Worm (Caenorhabditis elegans) whole organism, L3 larva: ENCODE results near the gene F42A9.7.

Experiments
- ZK546.5 ChIP-seq: sonication (generic microtip); optimal IDR thresholded peaks from 2 replicates; lab custom pipeline; 2017; ENCODE audit warnings: missing biosample characterization, missing genetic modification characterization
- ceh-9 ChIP-seq: sonication (generic microtip); optimal IDR thresholded peaks from 2 replicates; lab custom pipeline; 2018; ENCODE audit warnings: missing biosample characterization, missing genetic modification characterization
- daf-12 ChIP-seq: fragments of 150-350 bp; optimal IDR thresholded peaks from 2 replicates; lab custom pipeline; 2014; ENCODE audit warnings: missing biosample characterization, missing genetic modification reagents, missing genetic modification characterization
- elt-3 ChIP-seq, 3 experiments: fragments of 150-350 bp in 1 of 3; sonication (generic microtip) in 2 of 3; optimal IDR thresholded peaks; 2 replicates in 2 of 3; 4 replicates in 1 of 3; lab custom pipeline; 2014 to 2017; ENCODE audit warnings: missing biosample characterization in 3 of 3, missing genetic modification characterization in 3 of 3
- mdl-1 ChIP-seq: fragments of 150-350 bp; optimal IDR thresholded peaks from 2 replicates; lab custom pipeline; 2014; ENCODE audit warnings: missing biosample characterization, missing genetic modification characterization
- nhr-12 ChIP-seq: fragments of 150-350 bp; optimal IDR thresholded peaks from 2 replicates; lab custom pipeline; 2014; ENCODE audit warnings: missing biosample characterization, missing genetic modification characterization
- nhr-23 ChIP-seq: fragments of 150-350 bp; optimal IDR thresholded peaks from 2 replicates; lab custom pipeline; 2014; ENCODE audit warnings: missing biosample characterization, missing genetic modification reagents, missing genetic modification characterization
- nhr-237 ChIP-seq: fragments of 150-350 bp; optimal IDR thresholded peaks from 2 replicates; lab custom pipeline; 2014; ENCODE audit warnings: missing biosample characterization, missing genetic modification characterization
- nhr-76 ChIP-seq: fragments of 150-350 bp; sonication (generic microtip); optimal IDR thresholded peaks from 5 replicates; lab custom pipeline; 2014; ENCODE audit warnings: missing biosample characterization, missing genetic modification characterization
- pha-4 ChIP-seq: fragments of 150-350 bp; optimal IDR thresholded peaks from 2 replicates; lab custom pipeline; 2014; ENCODE audit warnings: missing biosample characterization, missing genetic modification reagents, missing genetic modification characterization
- pqm-1 ChIP-seq: fragments of 150-350 bp; optimal IDR thresholded peaks from 2 replicates; lab custom pipeline; 2017; ENCODE audit warnings: missing biosample characterization, missing genetic modification characterization, inconsistent platforms
- snpc-4 ChIP-seq: fragments of 150-350 bp; optimal IDR thresholded peaks from 2 replicates; lab custom pipeline; 2014; ENCODE audit warnings: missing biosample characterization, missing genetic modification characterization
- ztf-4 ChIP-seq: fragments of 150-350 bp; optimal IDR thresholded peaks from 2 replicates; lab custom pipeline; 2014; ENCODE audit warnings: missing biosample characterization, missing genetic modification characterization

DNA sequence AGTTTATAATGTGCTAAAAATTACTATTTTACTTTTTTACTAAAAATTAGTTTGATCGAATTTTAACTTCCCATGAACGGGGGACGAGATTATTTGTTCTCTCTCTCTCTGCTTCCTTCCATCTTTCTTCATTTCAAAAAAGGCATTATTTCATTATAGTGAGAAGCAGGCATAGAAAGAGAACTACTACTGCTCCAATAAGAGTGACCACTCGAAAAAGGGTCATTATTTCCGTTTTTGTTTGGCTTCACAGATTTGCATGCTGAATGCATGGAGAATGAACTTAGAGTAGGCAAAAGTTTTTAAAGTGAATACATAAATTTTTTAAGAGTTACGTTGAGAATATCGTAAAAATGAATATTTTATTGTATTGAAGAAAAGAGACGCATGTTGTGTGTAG is 46.2 kb downstream of the F42A9.7 start:
- no peak for TF ChIP-seq mdl-1 (tag; lab: Kevin White, UChicago)
- TF ChIP-seq nhr-23 (tag; lab: Kevin White, UChicago), result no peak
- TF ChIP-seq nhr-12, result no peak
- no peak for TF ChIP-seq nhr-237
- TF ChIP-seq elt-3 (tag; optimal IDR thresholded peaks at IDR 0.05; lab: Kevin White, UChicago), result no peak
- TF ChIP-seq pqm-1, result no peak
- TF ChIP-seq ZK546.5 (tag; lab: Kevin White, UChicago), result no peak
- TF ChIP-seq pha-4 (tag; lab: Kevin White, UChicago), result no peak
- no peak for TF ChIP-seq ztf-4 (tag; lab: Kevin White, UChicago)
- TF ChIP-seq nhr-76, result no peak
- TF ChIP-seq ceh-9 (tag; lab: Kevin White, UChicago), result no peak
- TF ChIP-seq daf-12 (tag; lab: Kevin White, UChicago), result no peak
- no peak for TF ChIP-seq snpc-4
